Worm (Caenorhabditis elegans) whole organism, L1 larva: Measurements from ENCODE around the gene act-3.

Source experiments
- C16A3.4 ChIP-seq: fragments of 150-350 bp; optimal IDR thresholded peaks from 2 replicates; lab custom pipeline; 2014; ENCODE audit warnings: missing biosample characterization, missing genetic modification characterization
- F16B12.6 ChIP-seq: fragments of 150-350 bp; optimal IDR thresholded peaks from 2 replicates; lab custom pipeline; 2014; ENCODE audit warnings: missing biosample characterization, missing genetic modification characterization
- ama-1 ChIP-seq: fragments of 150-350 bp; optimal IDR thresholded peaks from 2 replicates; lab custom pipeline; 2014
- blmp-1 ChIP-seq: fragments of 150-350 bp; optimal IDR thresholded peaks from 2 replicates; lab custom pipeline; 2014; ENCODE audit warnings: missing biosample characterization, missing genetic modification characterization
- ceh-8 ChIP-seq: fragments of 200-800 bp; sonication (Bioruptor generic); optimal IDR thresholded peaks from 2 replicates; lab custom pipeline; 2018; ENCODE audit warnings: mild to moderate bottlenecking, missing genetic modification characterization, moderate library complexity, missing compliant biosample characterization
- ceh-82 ChIP-seq, 3 experiments: fragments of 150-350 bp in 1 of 3; sonication (generic microtip) in 2 of 3; optimal IDR thresholded peaks; 2 replicates each; lab custom pipeline; 2014 to 2017; ENCODE audit warnings: missing biosample characterization in 3 of 3, missing genetic modification characterization in 3 of 3
- ceh-88 ChIP-seq: fragments of 200-800 bp; sonication (Bioruptor generic); IDR thresholded peaks from 2 replicates; pipeline ENCODE4 v1.3.6; 2022; ENCODE audit warnings: missing genetic modification characterization, missing compliant biosample characterization
- ces-1 ChIP-seq: fragments of 150-350 bp; optimal IDR thresholded peaks from 2 replicates; lab custom pipeline; 2014; ENCODE audit warnings: missing biosample characterization, missing genetic modification reagents, missing genetic modification characterization
- dpl-1 ChIP-seq, 3 experiments: fragments of 150-350 bp in 2 of 3; sonication (generic microtip) in 1 of 3; optimal IDR thresholded peaks; 2 replicates each; lab custom pipeline; 2014 to 2017; ENCODE audit warnings: missing biosample characterization in 3 of 3, missing genetic modification characterization in 3 of 3, missing genetic modification reagents in 3 of 3
- dsc-1 ChIP-seq: sonication (generic microtip); optimal IDR thresholded peaks from 2 replicates; lab custom pipeline; 2016; ENCODE audit warnings: mild to moderate bottlenecking, missing genetic modification characterization, missing compliant biosample characterization
- efl-1 ChIP-seq, 4 experiments: fragments of 150-350 bp; optimal IDR thresholded peaks in 3 of 4; peaks in 1 of 4; 1 replicate in 1 of 4; 2 replicates in 3 of 4; lab custom pipeline; 2014; ENCODE audit warnings: missing biosample characterization in 2 of 4, missing genetic modification characterization in 2 of 4, missing genetic modification reagents in 2 of 4
- efl-3 ChIP-seq: fragments of 200-800 bp; sonication (Bioruptor generic); optimal IDR thresholded peaks from 2 replicates; lab custom pipeline; 2018; ENCODE audit warnings: mild to moderate bottlenecking, missing genetic modification characterization, missing compliant biosample characterization
- fkh-10 ChIP-seq: sonication (generic microtip); optimal IDR thresholded peaks from 2 replicates; lab custom pipeline; 2017; ENCODE audit warnings: missing biosample characterization, missing genetic modification reagents, missing genetic modification characterization
- fkh-4 ChIP-seq: sonication (generic microtip); optimal IDR thresholded peaks from 2 replicates; lab custom pipeline; 2016; ENCODE audit warnings: missing compliant biosample characterization, missing genetic modification characterization, borderline replicate concordance
- fos-1 ChIP-seq: fragments of 150-350 bp; optimal IDR thresholded peaks from 2 replicates; lab custom pipeline; 2014; ENCODE audit warnings: missing biosample characterization, missing genetic modification characterization
- grh-1 ChIP-seq: fragments of 200-800 bp; sonication (Bioruptor generic); IDR thresholded peaks from 2 replicates; pipeline ENCODE4 v1.3.6; 2022; ENCODE audit warnings: missing genetic modification reagents, missing genetic modification characterization, missing compliant biosample characterization
- isw-1 ChIP-seq: fragments of 200-800 bp; sonication (Bioruptor generic); IDR thresholded peaks from 2 replicates; pipeline ENCODE4 v1.3.6; 2022; ENCODE audit warnings: missing genetic modification characterization, missing compliant biosample characterization
- jun-1 ChIP-seq: fragments of 150-350 bp; optimal IDR thresholded peaks from 2 replicates; lab custom pipeline; 2014; ENCODE audit warnings: missing biosample characterization, missing genetic modification reagents, missing genetic modification characterization
- lin-13 ChIP-seq: fragments of 150-350 bp; optimal IDR thresholded peaks from 2 replicates; lab custom pipeline; 2014; ENCODE audit warnings: missing biosample characterization, missing genetic modification reagents, missing genetic modification characterization
- lin-14 ChIP-seq: fragments of 200-800 bp; sonication (Bioruptor generic); optimal IDR thresholded peaks from 2 replicates; lab custom pipeline; 2018; ENCODE audit warnings: mild to moderate bottlenecking, missing genetic modification characterization, moderate library complexity, missing compliant biosample characterization
- lin-35 ChIP-seq, 2 experiments: fragments of 150-350 bp; optimal IDR thresholded peaks; 2 replicates each; lab custom pipeline; 2014; ENCODE audit warnings: missing biosample characterization in 2 of 2, missing genetic modification characterization in 2 of 2, missing genetic modification reagents in 2 of 2
- lin-39 ChIP-seq: fragments of 150-350 bp; optimal IDR thresholded peaks from 2 replicates; lab custom pipeline; 2014; ENCODE audit warnings: missing biosample characterization, missing genetic modification reagents, missing genetic modification characterization
- lir-3 ChIP-seq: sonication (generic microtip); optimal IDR thresholded peaks from 2 replicates; lab custom pipeline; 2016; ENCODE audit warnings: mild to moderate bottlenecking, missing genetic modification characterization, moderate library complexity, missing compliant biosample characterization; ENCODE audit not compliant: poor library complexity
- lsy-2 ChIP-seq, 2 experiments: fragments of 150-350 bp; optimal IDR thresholded peaks; 2 replicates each; lab custom pipeline; 2014; ENCODE audit warnings: missing biosample characterization in 2 of 2, missing genetic modification characterization in 2 of 2
- mdl-1 ChIP-seq, 2 experiments: fragments of 150-350 bp; optimal IDR thresholded peaks; 2 replicates each; lab custom pipeline; 2014 to 2017; ENCODE audit warnings: missing biosample characterization in 2 of 2, missing genetic modification characterization in 2 of 2, inconsistent platforms in 1 of 2
- mep-1 ChIP-seq: fragments of 150-350 bp; optimal IDR thresholded peaks from 2 replicates; lab custom pipeline; 2014; ENCODE audit warnings: missing biosample characterization, missing genetic modification characterization
- nhr-11 ChIP-seq: fragments of 150-350 bp; optimal IDR thresholded peaks from 2 replicates; lab custom pipeline; 2014; ENCODE audit warnings: missing biosample characterization, missing genetic modification characterization
- nhr-19 ChIP-seq: fragments of 200-800 bp; sonication (Bioruptor generic); conservative IDR thresholded peaks from 2 replicates; pipeline ENCODE4 v1.3.6; 2022; ENCODE audit warnings: missing genetic modification characterization, missing compliant biosample characterization
- nhr-20 ChIP-seq: sonication (generic microtip); optimal IDR thresholded peaks from 2 replicates; lab custom pipeline; 2016; ENCODE audit warnings: mild to moderate bottlenecking, missing genetic modification characterization, missing compliant biosample characterization
- nhr-76 ChIP-seq: sonication (generic microtip); optimal IDR thresholded peaks from 2 replicates; lab custom pipeline; 2017; ENCODE audit warnings: missing biosample characterization, missing genetic modification characterization
- nhr-77 ChIP-seq: fragments of 150-350 bp; optimal IDR thresholded peaks from 2 replicates; lab custom pipeline; 2014; ENCODE audit warnings: missing biosample characterization, missing genetic modification characterization
- nhr-84 ChIP-seq: sonication (generic microtip); optimal IDR thresholded peaks from 2 replicates; lab custom pipeline; 2017; ENCODE audit warnings: missing biosample characterization, missing genetic modification characterization
- nhr-85 ChIP-seq: sonication (generic microtip); peaks from one replicate; lab custom pipeline; 2016; ENCODE audit warnings: missing genetic modification characterization, inconsistent platforms, missing compliant biosample characterization
- pax-3 ChIP-seq: fragments of 200-800 bp; sonication (Bioruptor generic); optimal IDR thresholded peaks from 2 replicates; lab custom pipeline; 2018; ENCODE audit warnings: mild to moderate bottlenecking, missing genetic modification characterization, moderate library complexity, missing compliant biosample characterization
- rnt-1 ChIP-seq: sonication (generic microtip); optimal IDR thresholded peaks from 2 replicates; lab custom pipeline; 2016; ENCODE audit warnings: mild to moderate bottlenecking, missing genetic modification characterization, moderate library complexity, missing compliant biosample characterization
- skn-1 ChIP-seq: fragments of 150-350 bp; optimal IDR thresholded peaks from 2 replicates; lab custom pipeline; 2014; ENCODE audit warnings: missing biosample characterization, missing genetic modification characterization
- snu-23 ChIP-seq: sonication (generic microtip); optimal IDR thresholded peaks from 2 replicates; lab custom pipeline; 2016; ENCODE audit warnings: missing genetic modification characterization, missing compliant biosample characterization
- swsn-7 ChIP-seq: sonication (generic microtip); optimal IDR thresholded peaks from 2 replicates; lab custom pipeline; 2016; ENCODE audit warnings: missing genetic modification characterization, missing compliant biosample characterization
- tbx-2 ChIP-seq: sonication (generic microtip); optimal IDR thresholded peaks from 2 replicates; lab custom pipeline; 2016; ENCODE audit warnings: missing genetic modification characterization, missing compliant biosample characterization
- tlp-1 ChIP-seq: fragments of 150-350 bp; optimal IDR thresholded peaks from 2 replicates; lab custom pipeline; 2014; ENCODE audit warnings: missing biosample characterization, missing genetic modification characterization
- unc-130 ChIP-seq: fragments of 150-350 bp; optimal IDR thresholded peaks from 2 replicates; lab custom pipeline; 2017; ENCODE audit warnings: missing biosample characterization, missing genetic modification characterization, inconsistent platforms
- unc-86 ChIP-seq: sonication (generic microtip); optimal IDR thresholded peaks from 2 replicates; lab custom pipeline; 2016; ENCODE audit warnings: missing genetic modification characterization, missing compliant biosample characterization
- unc-98 ChIP-seq: fragments of 200-800 bp; sonication (Bioruptor generic); IDR thresholded peaks from 2 replicates; pipeline ENCODE4 v1.3.6; 2022; ENCODE audit warnings: missing genetic modification characterization, missing compliant biosample characterization
- xbp-1 ChIP-seq: sonication (generic microtip); optimal IDR thresholded peaks from 2 replicates; lab custom pipeline; 2016; ENCODE audit warnings: missing genetic modification characterization, missing compliant biosample characterization
- zag-1 ChIP-seq: fragments of 150-350 bp; optimal IDR thresholded peaks from 2 replicates; lab custom pipeline; 2014; ENCODE audit warnings: missing biosample characterization, missing genetic modification characterization
- ztf-4 ChIP-seq: fragments of 150-350 bp; optimal IDR thresholded peaks from 2 replicates; lab custom pipeline; 2014; ENCODE audit warnings: missing biosample characterization, missing genetic modification characterization

Gene act-3

DNA sequence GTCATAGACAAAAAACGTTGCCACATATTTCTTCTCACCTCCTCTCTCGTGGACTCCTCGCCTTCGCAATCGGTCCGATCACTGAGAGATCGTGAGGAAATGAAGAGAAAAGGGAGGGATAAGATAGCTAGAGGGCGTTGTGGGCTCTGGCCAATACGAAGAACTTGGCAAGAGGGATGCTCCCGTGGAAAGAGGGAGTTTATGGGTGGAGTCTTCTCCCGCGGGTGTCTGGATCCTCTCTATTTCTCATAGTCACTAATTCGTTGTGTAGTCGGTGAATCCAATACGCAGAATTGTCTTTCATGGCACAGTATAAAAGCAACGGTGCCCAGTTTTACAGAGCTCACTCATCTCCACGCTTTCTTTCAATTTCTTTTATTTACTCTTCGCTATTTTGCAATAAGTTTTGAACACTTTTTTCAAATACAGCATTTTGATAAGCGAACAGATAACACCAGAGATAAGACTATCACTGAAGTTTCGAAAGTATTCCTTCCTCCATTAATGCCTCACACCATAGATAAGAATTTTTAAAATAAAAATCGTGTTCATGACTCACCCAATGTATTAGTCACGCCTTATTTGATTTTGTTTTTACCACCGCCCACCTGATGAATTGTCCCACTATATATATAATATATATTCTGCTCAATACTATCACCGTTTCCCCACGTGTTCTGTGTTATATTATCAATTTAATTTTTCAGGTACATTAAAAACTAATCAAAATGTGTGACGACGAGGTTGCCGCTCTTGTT lies 6.2 kb upstream of the act-3 start, which contains the start of gene act-1 (continued):
- TF ChIP-seq unc-98 (GFP tag; lab: Robert Waterston, UW): no peak; the same call in 1 of the 2 replicates
- peak; percentile 60 for TF ChIP-seq dsc-1 (tag; lab: Kevin White, UChicago)
- TF ChIP-seq xbp-1: peak; percentile 1
- TF ChIP-seq tlp-1 (tag; lab: Kevin White, UChicago): peak; percentile 75
- peak; percentile 11 to 51 for TF ChIP-seq lsy-2 (tag; optimal IDR thresholded peaks at IDR 0.05; lab: Kevin White, UChicago)
- TF ChIP-seq F16B12.6: no peak
- TF ChIP-seq lin-39 (tag; lab: Kevin White, UChicago): no peak

ce11 chrV:11078874-11079273 lies 4.6 kb upstream of the act-3 start:
- TF ChIP-seq jun-1 (tag; lab: Kevin White, UChicago): peak; percentile 66
- no peak for TF ChIP-seq nhr-85 (tag; lab: Kevin White, UChicago)
- TF ChIP-seq, all 84 proteins: peak for 1

DNA sequence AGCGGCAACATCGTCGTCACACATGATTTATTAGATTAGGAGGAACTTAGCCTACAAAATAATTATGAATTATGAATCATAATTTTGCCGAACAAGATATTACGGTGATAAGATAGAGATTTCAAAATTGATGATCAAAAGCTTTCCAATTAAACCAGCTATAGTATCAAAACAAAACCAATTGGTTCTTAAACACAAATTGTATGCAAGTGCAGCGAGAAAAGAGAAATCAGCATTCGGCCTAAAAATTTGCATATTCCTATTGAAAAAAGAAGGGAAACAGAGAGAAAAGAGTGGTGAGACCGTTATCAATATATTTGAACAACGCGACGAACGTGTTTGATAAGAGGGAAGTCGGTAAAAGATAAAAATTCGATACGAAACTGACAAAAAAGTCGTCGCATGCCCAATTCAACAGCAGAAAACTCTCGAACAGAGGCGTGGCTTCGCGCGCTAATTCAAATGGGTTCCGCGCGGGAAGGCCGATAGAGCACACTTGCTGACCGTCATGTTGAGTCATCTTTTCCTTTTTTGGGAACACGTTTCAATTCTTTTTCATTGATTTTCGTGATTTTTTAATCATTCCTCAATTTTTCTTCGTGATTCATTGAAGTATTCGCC lies 3.9 kb upstream of the act-3 start, which contains the start of gene act-2:
Gene act-2 (minus strand): TSS at position 51 of the 621 bp plus-strand sequence.
- peak; percentile 91 to 92 for TF ChIP-seq lin-35 (GFP tag; optimal IDR thresholded peaks at IDR 0.05; lab: Kevin White, UChicago)
- TF ChIP-seq fkh-4 (tag; lab: Kevin White, UChicago): no peak
- TF ChIP-seq ces-1 (GFP tag; lab: Kevin White, UChicago): no peak
- no peak for TF ChIP-seq unc-98 (GFP tag; lab: Robert Waterston, UW)
- TF ChIP-seq nhr-19: peak; percentile 61
- TF ChIP-seq grh-1 (GFP tag; lab: Robert Waterston, UW): no peak
- TF ChIP-seq efl-1 (optimal IDR thresholded peaks at IDR 0.05; lab: Kevin White, UChicago): peak; percentile 84 to 87
- TF ChIP-seq efl-1 (GFP tag; optimal IDR thresholded peaks at IDR 0.05 in 1 of 2; lab: Kevin White, UChicago): peak; percentile 85 to 98
- peak; percentile 77 for TF ChIP-seq lin-13 (GFP tag; lab: Kevin White, UChicago)
- TF ChIP-seq nhr-77: peak; percentile 47
- peak; percentile 28 for TF ChIP-seq blmp-1
- TF ChIP-seq ceh-88 (GFP tag; lab: Robert Waterston, UW): no peak; the same call in 1 of the 2 replicates
- peak; percentile 60 for TF ChIP-seq tbx-2 (tag; lab: Kevin White, UChicago)
- peak; percentile 31 for TF ChIP-seq ztf-4
- peak; percentile 51 for TF ChIP-seq isw-1 (GFP tag; lab: Robert Waterston, UW)
- peak; percentile 32 for TF ChIP-seq lir-3 (tag; lab: Kevin White, UChicago)
- TF ChIP-seq ceh-8 (GFP tag; lab: Kevin White, UChicago): no peak
- peak; percentile 75 for TF ChIP-seq mep-1 (tag; lab: Kevin White, UChicago)
- TF ChIP-seq rnt-1 (tag; lab: Kevin White, UChicago): peak; percentile 18
- peak in 1 of 2 experiments; percentile 64 for TF ChIP-seq mdl-1 (tag; optimal IDR thresholded peaks at IDR 0.05; lab: Kevin White, UChicago)
- TF ChIP-seq nhr-11 (tag; lab: Kevin White, UChicago): no peak
- TF ChIP-seq fkh-10 (GFP tag; lab: Kevin White, UChicago): peak; percentile 47
- TF ChIP-seq unc-86 (tag; lab: Kevin White, UChicago): peak; percentile 68
- TF ChIP-seq ama-1: no peak
- TF ChIP-seq pax-3 (tag; lab: Kevin White, UChicago): peak; percentile 7
- peak; percentile 66 for TF ChIP-seq C16A3.4
- peak; percentile 94 for TF ChIP-seq lin-14 (GFP tag; lab: Kevin White, UChicago)
- no peak for TF ChIP-seq nhr-76 (tag; lab: Kevin White, UChicago)
- TF ChIP-seq lsy-2 (tag; optimal IDR thresholded peaks at IDR 0.05; lab: Kevin White, UChicago): peak; percentile 61 to 74
- no peak for TF ChIP-seq unc-130 (tag; lab: Kevin White, UChicago)
- TF ChIP-seq F16B12.6: peak; percentile 13
- no peak for TF ChIP-seq dsc-1 (tag; lab: Kevin White, UChicago)
- TF ChIP-seq fos-1 (tag; lab: Kevin White, UChicago): peak; percentile 90
- TF ChIP-seq skn-1 (tag; lab: Kevin White, UChicago): peak; percentile 63
- TF ChIP-seq dpl-1 (GFP tag; optimal IDR thresholded peaks at IDR 0.05; lab: Kevin White, UChicago): peak; percentile 89 to 93 (median 93)
- TF ChIP-seq ceh-82 (tag; optimal IDR thresholded peaks at IDR 0.05; lab: Kevin White, UChicago): peak; percentile 7 to 82 (median 24)
- peak; percentile 85 for TF ChIP-seq jun-1 (tag; lab: Kevin White, UChicago)
- no peak for TF ChIP-seq nhr-84 (tag; lab: Kevin White, UChicago)
- TF ChIP-seq efl-3 (GFP tag; lab: Kevin White, UChicago): no peak
- peak; percentile 92 for TF ChIP-seq snu-23 (GFP tag; lab: Kevin White, UChicago)
- TF ChIP-seq zag-1 (tag; lab: Kevin White, UChicago): no peak
- TF ChIP-seq swsn-7 (tag; lab: Kevin White, UChicago): peak; percentile 75
- peak; percentile 86 for TF ChIP-seq nhr-20 (tag; lab: Kevin White, UChicago)
